Worm (Caenorhabditis elegans): ENCODE data around the gene gpn-1.

Gene gpn-1

DNA sequence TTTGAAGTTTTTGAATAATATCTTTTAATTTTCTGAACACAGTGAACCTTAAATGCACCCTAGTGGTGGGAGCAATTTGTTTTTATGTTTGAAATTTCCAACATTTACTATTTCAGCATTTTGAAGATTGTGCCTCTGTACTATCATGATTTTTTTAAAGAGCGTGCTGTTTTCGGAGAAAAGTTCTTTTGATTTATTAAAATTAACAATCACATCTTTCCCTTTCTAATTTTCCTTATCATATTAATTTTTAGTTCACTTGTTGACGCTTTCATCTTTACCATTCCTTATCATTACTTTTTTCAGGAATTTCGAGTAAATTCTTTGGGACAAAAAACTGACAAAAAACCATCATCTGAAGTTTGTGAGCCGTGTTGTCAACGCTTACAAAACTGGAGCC is 26.4 kb downstream of the gpn-1 start, which contains the start of gene nhr-48:
Gene nhr-48, plus strand, starts transcription at position 301 of the 400 bp plus-strand sequence.
- TF ChIP-seq nhr-76 (tag; optimal IDR thresholded peaks at IDR 0.05) = no peak
- no peak for TF ChIP-seq nhr-77 (tag; optimal IDR thresholded peaks at IDR 0.05)

DNA sequence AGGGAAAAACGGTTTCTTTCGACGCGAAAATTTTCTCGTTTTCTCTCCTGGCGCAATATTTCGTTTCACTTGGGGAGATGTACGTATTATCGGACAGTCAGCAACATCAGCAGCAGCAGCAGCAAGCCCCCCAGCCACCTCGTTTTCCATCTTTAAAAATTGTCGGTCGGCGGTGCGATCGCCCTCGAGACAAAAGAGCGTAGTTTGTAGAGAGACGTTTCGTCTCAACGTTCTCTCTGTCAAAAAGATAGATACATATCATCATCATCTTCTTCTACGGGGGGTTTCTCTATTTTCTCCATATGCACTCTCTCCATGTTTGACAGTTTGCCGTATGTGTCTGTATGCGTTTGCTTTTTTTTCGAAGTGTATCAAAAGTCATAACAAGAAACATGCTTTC is 28.1 kb downstream of the gpn-1 start:
- TF ChIP-seq lin-39 (tag; optimal IDR thresholded peaks at IDR 0.05) = no peak
- TF ChIP-seq nfya-1 (tag; optimal IDR thresholded peaks at IDR 0.05; ENCODE audit: insufficient read depth) = peak; percentile 16
- peak; percentile 24 for TF ChIP-seq jun-1 (tag; optimal IDR thresholded peaks at IDR 0.05)
- TF ChIP-seq elt-2 (tag; optimal IDR thresholded peaks at IDR 0.05) = peak; percentile 63
- TF ChIP-seq nhr-23 (tag; optimal IDR thresholded peaks at IDR 0.05) = peak; percentile 35
- no peak for TF ChIP-seq ceh-82 (tag; optimal IDR thresholded peaks at IDR 0.05)
- no peak for TF ChIP-seq nhr-237 (tag; optimal IDR thresholded peaks at IDR 0.05)
- TF ChIP-seq mdl-1 (tag; optimal IDR thresholded peaks at IDR 0.05) = no peak
- no peak for TF ChIP-seq tbx-2 (tag; optimal IDR thresholded peaks at IDR 0.05)
- TF ChIP-seq nhr-11 (tag; optimal IDR thresholded peaks at IDR 0.05) = no peak
- no peak for TF ChIP-seq ceh-16 (tag; optimal IDR thresholded peaks at IDR 0.05)
- TF ChIP-seq nhr-77 (tag; optimal IDR thresholded peaks at IDR 0.05) = no peak
- no peak for TF ChIP-seq eor-1 (tag; optimal IDR thresholded peaks at IDR 0.05)
- no peak for TF ChIP-seq daf-12 (tag; optimal IDR thresholded peaks at IDR 0.05)
- no peak for TF ChIP-seq snpc-4 (tag; optimal IDR thresholded peaks at IDR 0.05)
- no peak for TF ChIP-seq ama-1 (optimal IDR thresholded peaks at IDR 0.05)
- no peak for TF ChIP-seq elt-3 (tag; optimal IDR thresholded peaks at IDR 0.05)
- peak; percentile 72 for TF ChIP-seq nhr-43 (tag; optimal IDR thresholded peaks at IDR 0.05; ENCODE audit: poor library complexity, severe bottlenecking)
- TF ChIP-seq ztf-4 (tag; optimal IDR thresholded peaks at IDR 0.05) = no peak
- no peak for TF ChIP-seq egl-27 (tag; optimal IDR thresholded peaks at IDR 0.05)
- peak; percentile 72 for TF ChIP-seq nhr-25 (tag; optimal IDR thresholded peaks at IDR 0.05)
- TF ChIP-seq unc-62 (GFP tag; optimal IDR thresholded peaks at IDR 0.05) = no peak
- no peak for TF ChIP-seq fkh-2 (tag; optimal IDR thresholded peaks at IDR 0.05)
- TF ChIP-seq ztf-11 (tag; optimal IDR thresholded peaks at IDR 0.05) = no peak
- TF ChIP-seq pha-4 (tag; optimal IDR thresholded peaks at IDR 0.05) = peak; percentile 44
- TF ChIP-seq skn-1 (tag; optimal IDR thresholded peaks at IDR 0.05) = no peak
- no peak for TF ChIP-seq nhr-12 (tag; optimal IDR thresholded peaks at IDR 0.05)
- TF ChIP-seq hmg-11 (tag; optimal IDR thresholded peaks at IDR 0.05) = peak; percentile 22
- peak; percentile 25 for TF ChIP-seq ceh-28 (tag; optimal IDR thresholded peaks at IDR 0.05)
- TF ChIP-seq elt-1 (tag; optimal IDR thresholded peaks at IDR 0.05) = no peak
- TF ChIP-seq ceh-9 (tag; optimal IDR thresholded peaks at IDR 0.05) = no peak
- TF ChIP-seq fkh-10 (GFP tag; optimal IDR thresholded peaks at IDR 0.05) = no peak
- TF ChIP-seq ZK546.5 (tag; optimal IDR thresholded peaks at IDR 0.05) = no peak
- peak; percentile 35 for TF ChIP-seq pqm-1 (tag; optimal IDR thresholded peaks at IDR 0.05)
- TF ChIP-seq zag-1 (tag; optimal IDR thresholded peaks at IDR 0.05) = no peak
- no peak for TF ChIP-seq sea-2 (GFP tag; optimal IDR thresholded peaks at IDR 0.05)
- no peak for TF ChIP-seq egl-5 (tag; optimal IDR thresholded peaks at IDR 0.05)
- no peak for TF ChIP-seq nhr-76 (tag; optimal IDR thresholded peaks at IDR 0.05)
- peak; percentile 13 for TF ChIP-seq R02D3.7 (tag; optimal IDR thresholded peaks at IDR 0.05)
- TF ChIP-seq fos-1 (tag; optimal IDR thresholded peaks at IDR 0.05) = no peak
- TF ChIP-seq aly-2 (tag; optimal IDR thresholded peaks at IDR 0.05) = no peak
- no peak for TF ChIP-seq lin-15B (tag; optimal IDR thresholded peaks at IDR 0.05)
- TF ChIP-seq mml-1 (tag; optimal IDR thresholded peaks at IDR 0.05) = no peak
- no peak for TF ChIP-seq unc-39 (tag; optimal IDR thresholded peaks at IDR 0.05)
- TF ChIP-seq lsy-12 (tag; optimal IDR thresholded peaks at IDR 0.05) = no peak
- no peak for TF ChIP-seq nhr-67 (tag; optimal IDR thresholded peaks at IDR 0.05)
- no peak for TF ChIP-seq nhr-28 (tag; optimal IDR thresholded peaks at IDR 0.05)
